Worm (Caenorhabditis elegans): Measurements from ENCODE around the gene ule-5.

ule-5 gene

DNA sequence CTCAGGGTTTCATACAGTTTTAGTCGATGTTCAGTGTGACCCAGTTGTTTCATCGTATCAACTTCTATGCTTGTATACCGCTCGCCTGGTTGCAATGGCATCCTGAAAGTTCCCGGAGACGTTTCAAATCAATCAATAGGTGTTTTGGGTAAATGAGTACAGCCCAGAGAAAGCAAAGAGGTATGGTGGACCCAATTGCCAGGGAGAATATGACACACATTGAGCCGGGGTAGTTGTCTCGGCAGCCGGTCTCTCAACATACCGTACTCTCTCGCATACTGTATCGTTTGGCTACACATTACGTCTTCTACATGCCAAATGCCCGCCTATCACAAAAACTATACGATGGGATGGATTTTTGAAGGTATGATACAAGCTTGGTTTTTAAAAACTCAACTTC lies 15.1 kb downstream of the ule-5 start, which contains the start of gene Y62H9A.9:
Gene Y62H9A.9 (minus strand): TSS at position 101 of the 400 bp plus-strand sequence.
- TF ChIP-seq lin-32 (GFP tag; optimal IDR thresholded peaks at IDR 0.05) (no peak), sem-2 (GFP tag; optimal IDR thresholded peaks at IDR 0.05) (no peak), elt-3 (tag; optimal IDR thresholded peaks at IDR 0.05) (no peak), unc-120 (tag; optimal IDR thresholded peaks at IDR 0.05; ENCODE audit: poor library complexity, severe bottlenecking) (no peak), lin-13 (tag; optimal IDR thresholded peaks at IDR 0.05) (no peak), mep-1 (tag; optimal IDR thresholded peaks at IDR 0.05) (no peak)

- TF ChIP-seq ces-1 (GFP tag; optimal IDR thresholded peaks at IDR 0.05) (peak; percentile 27), lsy-2 (tag; optimal IDR thresholded peaks at IDR 0.05) (no peak), ceh-43 (GFP tag; optimal IDR thresholded peaks at IDR 0.05) (no peak), ceh-83 (GFP tag; optimal IDR thresholded peaks at IDR 0.05) (no peak), nhr-76 (tag; optimal IDR thresholded peaks at IDR 0.05) (no peak), cnd-1 (tag; optimal IDR thresholded peaks at IDR 0.05) (no peak), blmp-1 (tag; optimal IDR thresholded peaks at IDR 0.05) (no peak), drap-1 (GFP tag; optimal IDR thresholded peaks at IDR 0.05) (no peak), mep-1 (tag; optimal IDR thresholded peaks at IDR 0.05) (peak; percentile 15), unc-39 (tag; optimal IDR thresholded peaks at IDR 0.05) (no peak), ham-2 (GFP tag; optimal IDR thresholded peaks at IDR 0.05) (no peak), nhr-12 (tag; optimal IDR thresholded peaks at IDR 0.05) (no peak)
These were observed 16.1 kb downstream of the ule-5 start for ce11 chrX:11899031-11899430.

DNA sequence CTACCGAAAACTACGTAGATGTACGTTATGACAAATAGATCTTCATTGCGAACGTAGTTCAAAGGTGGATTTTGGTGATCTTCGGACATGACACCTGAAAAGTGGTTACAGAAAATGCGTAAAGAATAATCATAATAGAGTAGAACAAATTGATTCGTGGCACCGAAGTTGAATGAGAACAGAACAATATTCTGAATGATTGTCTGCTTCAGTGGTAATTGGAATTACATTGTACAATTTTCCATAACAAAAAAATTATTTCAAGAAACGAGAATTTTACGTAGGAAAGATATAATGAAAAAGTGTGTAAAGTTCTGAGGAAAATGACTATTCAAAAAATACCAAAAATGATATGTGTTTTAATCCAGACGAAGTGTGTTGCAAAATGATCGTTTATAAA lies 19.7 kb downstream of the ule-5 start, which contains the start of gene Y62H9A.10:
Gene Y62H9A.10 (minus strand): TSS at position 101 of the 400 bp plus-strand sequence.
- TF ChIP-seq bed-3 (GFP tag; optimal IDR thresholded peaks at IDR 0.05) (no peak), ham-2 (GFP tag; optimal IDR thresholded peaks at IDR 0.05) (no peak), M03D4.4 (tag; optimal IDR thresholded peaks at IDR 0.05) (no peak), mep-1 (tag; optimal IDR thresholded peaks at IDR 0.05) (no peak), ces-1 (GFP tag; optimal IDR thresholded peaks at IDR 0.05) (no peak), flh-1 (GFP tag; optimal IDR thresholded peaks at IDR 0.05) (no peak), ceh-43 (GFP tag; optimal IDR thresholded peaks at IDR 0.05) (no peak), tbx-8 (GFP tag; optimal IDR thresholded peaks at IDR 0.05) (no peak), hlh-1 (tag; optimal IDR thresholded peaks at IDR 0.05) (no peak), lin-13 (tag; optimal IDR thresholded peaks at IDR 0.05) (no peak), mls-2 (tag; optimal IDR thresholded peaks at IDR 0.05) (no peak), zip-8 (tag; optimal IDR thresholded peaks at IDR 0.05) (no peak), lsy-2 (tag; optimal IDR thresholded peaks at IDR 0.05) (no peak), nhr-76 (tag; optimal IDR thresholded peaks at IDR 0.05) (no peak), drap-1 (GFP tag; optimal IDR thresholded peaks at IDR 0.05) (no peak), ceh-83 (GFP tag; optimal IDR thresholded peaks at IDR 0.05) (no peak), cnd-1 (tag; optimal IDR thresholded peaks at IDR 0.05) (no peak), ztf-11 (tag; optimal IDR thresholded peaks at IDR 0.05) (no peak), elt-3 (tag; optimal IDR thresholded peaks at IDR 0.05) (no peak), nhr-237 (tag; optimal IDR thresholded peaks at IDR 0.05) (no peak)

DNA sequence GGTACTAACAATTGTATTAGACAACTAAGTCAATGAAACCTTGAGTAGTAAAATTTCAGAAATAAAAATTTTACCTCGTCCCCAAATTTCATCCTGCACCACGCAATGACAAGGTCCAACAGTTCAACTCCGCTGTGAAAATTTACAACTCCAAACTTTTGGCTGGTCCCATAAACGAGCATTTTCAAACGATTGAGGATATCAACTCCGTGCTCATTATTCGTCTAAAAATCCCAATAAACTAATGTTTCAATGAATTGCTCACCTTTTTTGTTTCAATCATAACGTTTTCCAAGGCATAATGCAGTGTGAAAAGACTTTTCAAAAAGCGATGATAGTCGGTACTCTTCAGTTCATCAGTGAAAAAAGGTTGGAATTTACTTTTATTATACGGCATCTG lies 23.7 kb downstream of the ule-5 start:
- no peak for TF ChIP-seq pha-4 (tag; optimal IDR thresholded peaks at IDR 0.05)
- TF ChIP-seq lsy-2 (tag; optimal IDR thresholded peaks at IDR 0.05), result no peak
- no peak for TF ChIP-seq nhr-76 (tag; optimal IDR thresholded peaks at IDR 0.05)
- TF ChIP-seq ces-1 (GFP tag; optimal IDR thresholded peaks at IDR 0.05), result no peak
- no peak for TF ChIP-seq lin-32 (GFP tag; optimal IDR thresholded peaks at IDR 0.05)
- no peak for TF ChIP-seq mls-2 (tag; optimal IDR thresholded peaks at IDR 0.05)
- no peak for TF ChIP-seq blmp-1 (tag; optimal IDR thresholded peaks at IDR 0.05)

ce11 chrX:11907263-11907662 lies 24.3 kb downstream of the ule-5 start, which contains the start of gene Y62H9A.11:
Gene Y62H9A.11 (minus strand): TSS chrX:11907363.
- TF ChIP-seq nhr-2 (tag; optimal IDR thresholded peaks at IDR 0.05) (no peak), nhr-76 (tag; optimal IDR thresholded peaks at IDR 0.05) (no peak)

DNA sequence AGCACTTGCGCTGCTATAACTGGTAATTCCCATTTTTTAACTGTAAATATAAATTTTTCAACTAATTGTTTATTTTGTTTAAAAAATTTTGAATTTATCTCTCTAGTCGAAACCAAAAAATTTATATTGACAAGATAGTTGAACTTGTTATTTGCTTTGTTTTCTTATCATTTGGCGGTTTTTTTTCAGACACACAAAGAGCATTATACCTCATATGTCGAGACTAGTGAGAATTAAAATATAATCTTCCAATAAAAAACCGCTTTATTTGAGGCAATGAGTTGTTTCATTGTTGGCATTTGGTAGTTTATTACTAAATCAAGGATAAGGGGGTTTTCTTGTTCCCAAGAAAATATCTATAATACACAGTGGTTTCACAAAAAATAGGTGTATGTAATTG lies 25.3 kb downstream of the ule-5 start:
- TF ChIP-seq unc-120 (tag; optimal IDR thresholded peaks at IDR 0.05; ENCODE audit: poor library complexity, severe bottlenecking) (no peak), nhr-2 (tag; optimal IDR thresholded peaks at IDR 0.05) (no peak), M03D4.4 (tag; optimal IDR thresholded peaks at IDR 0.05) (no peak), sptf-1 (tag; optimal IDR thresholded peaks at IDR 0.05) (no peak), mab-5 (tag; optimal IDR thresholded peaks at IDR 0.05) (no peak), pha-4 (tag; optimal IDR thresholded peaks at IDR 0.05) (no peak), mls-2 (tag; optimal IDR thresholded peaks at IDR 0.05) (no peak), ces-1 (GFP tag; optimal IDR thresholded peaks at IDR 0.05) (no peak), nhr-237 (tag; optimal IDR thresholded peaks at IDR 0.05) (no peak), ceh-43 (GFP tag; optimal IDR thresholded peaks at IDR 0.05) (no peak), lsy-2 (tag; optimal IDR thresholded peaks at IDR 0.05) (no peak), cnd-1 (tag; optimal IDR thresholded peaks at IDR 0.05) (no peak), drap-1 (GFP tag; optimal IDR thresholded peaks at IDR 0.05) (no peak), mep-1 (tag; optimal IDR thresholded peaks at IDR 0.05) (no peak), unc-62 (GFP tag; optimal IDR thresholded peaks at IDR 0.05) (no peak)

Data from whole organism, mixed stage, embryonic.